Worm (Caenorhabditis elegans): ENCODE data around the gene lgc-5.

- TF ChIP-seq unc-62 (GFP tag; optimal IDR thresholded peaks at IDR 0.05) (no peak), nhr-23 (tag; optimal IDR thresholded peaks at IDR 0.05) (no peak), aly-2 (tag; optimal IDR thresholded peaks at IDR 0.05) (no peak), blmp-1 (tag; optimal IDR thresholded peaks at IDR 0.05; ENCODE audit: insufficient read depth) (no peak)
These were observed 47.8 kb upstream of the lgc-5 start, which contains the start of gene tbce-1 for ce11 chrIV:8294650-8295049.

Measured in whole organism, L2 larva.